Worm (Caenorhabditis elegans): ENCODE data around the gene ketn-1.

ce11 chrV:2799172-2799869 is 8.3 kb downstream of the ketn-1 start:
- TF ChIP-seq ama-1 (optimal IDR thresholded peaks at IDR 0.05) (no peak), hmg-4 (GFP tag; optimal IDR thresholded peaks at IDR 0.05) (no peak), pes-1 (GFP tag; IDR thresholded peaks at IDR 0.05) (no peak), F13C5.2 (tag; optimal IDR thresholded peaks at IDR 0.05) (no peak), B0310.2 (tag; optimal IDR thresholded peaks at IDR 0.05) (no peak), ceh-36 (tag; optimal IDR thresholded peaks at IDR 0.05) (no peak), flt-1 (GFP tag; IDR thresholded peaks at IDR 0.05) (no peak), tra-4 (tag; optimal IDR thresholded peaks at IDR 0.05) (no peak), scrt-1 (GFP tag; IDR thresholded peaks at IDR 0.05) (no peak), hnd-1 (tag; optimal IDR thresholded peaks at IDR 0.05) (no peak), ceh-13 (GFP tag; optimal IDR thresholded peaks at IDR 0.05) (no peak), tbx-11 (GFP tag; IDR thresholded peaks at IDR 0.05) (no peak), hmbx-1 (tag; optimal IDR thresholded peaks at IDR 0.05) (no peak)

All from whole organism, early embryonic.